Worm (Caenorhabditis elegans) whole organism, young adult: Measurements from ENCODE around the gene ecps-1.

Source experiments
- B0019.2 ChIP-seq: fragments of 200-800 bp; sonication (Bioruptor generic); conservative IDR thresholded peaks from 2 replicates; pipeline ENCODE4 v1.3.6; 2022; ENCODE audit warnings: missing genetic modification reagents, missing genetic modification characterization, missing compliant biosample characterization
- B0035.1 ChIP-seq: sonication (generic microtip); optimal IDR thresholded peaks from 2 replicates; lab custom pipeline; 2016; ENCODE audit warnings: missing genetic modification characterization, mild to moderate bottlenecking, missing compliant biosample characterization, missing genotype, missing genetic modification reagents
- C17E4.6 ChIP-seq: fragments of 200-800 bp; sonication (Bioruptor generic); IDR thresholded peaks from 2 replicates; pipeline ENCODE4 v1.3.6; 2022; ENCODE audit warnings: missing genetic modification reagents, missing genetic modification characterization, missing compliant biosample characterization
- D2030.7 ChIP-seq: fragments of 200-800 bp; sonication (Bioruptor generic); IDR thresholded peaks from 2 replicates; pipeline ENCODE4 v1.3.6; 2022; ENCODE audit warnings: missing genetic modification reagents, missing genetic modification characterization, missing compliant biosample characterization
- F10E7.11 ChIP-seq: sonication (generic microtip); optimal IDR thresholded peaks from 2 replicates; lab custom pipeline; 2017; ENCODE audit warnings: mild to moderate bottlenecking, missing genetic modification characterization, moderate library complexity, missing compliant biosample characterization
- F39B2.1 ChIP-seq: fragments of 200-800 bp; sonication (Bioruptor generic); IDR thresholded peaks from 2 replicates; pipeline ENCODE4 v1.3.6; 2022; ENCODE audit warnings: missing genetic modification reagents, missing genetic modification characterization, missing compliant biosample characterization
- F57C9.4 ChIP-seq: sonication (generic microtip); optimal IDR thresholded peaks from 2 replicates; lab custom pipeline; 2017; ENCODE audit warnings: mild to moderate bottlenecking, missing genetic modification characterization, missing compliant biosample characterization
- K11D2.4 ChIP-seq: fragments of 200-800 bp; sonication (Bioruptor generic); IDR thresholded peaks from 2 replicates; pipeline ENCODE4 v1.3.6; 2022; ENCODE audit warnings: missing genetic modification reagents, missing genetic modification characterization, missing compliant biosample characterization
- K12H6.12 ChIP-seq: fragments of 200-800 bp; sonication (Bioruptor generic); optimal IDR thresholded peaks from 2 replicates; lab custom pipeline; 2018; ENCODE audit warnings: mild to moderate bottlenecking, missing genetic modification characterization, missing compliant biosample characterization
- Y53G8AR.9 ChIP-seq: fragments of 200-800 bp; sonication (Bioruptor generic); conservative IDR thresholded peaks from 2 replicates; pipeline ENCODE4 v1.3.6; 2022; ENCODE audit warnings: missing genetic modification reagents, missing genetic modification characterization, missing compliant biosample characterization
- Y56A3A.18 ChIP-seq: fragments of 200-800 bp; sonication (Bioruptor generic); IDR thresholded peaks from 2 replicates; pipeline ENCODE4 v1.3.6; 2022; ENCODE audit warnings: missing genetic modification reagents, missing genetic modification characterization, missing compliant biosample characterization
- Y67H2A.10 ChIP-seq: fragments of 200-800 bp; sonication (Bioruptor generic); conservative IDR thresholded peaks from 2 replicates; pipeline ENCODE4 v1.3.6; 2022; ENCODE audit warnings: missing genetic modification reagents, missing genetic modification characterization, missing compliant biosample characterization
- Y95B8A.8 ChIP-seq: fragments of 200-800 bp; sonication (Bioruptor generic); IDR thresholded peaks from 2 replicates; pipeline ENCODE4 v1.3.6; 2022; ENCODE audit warnings: missing genetic modification reagents, missing genetic modification characterization, missing compliant biosample characterization
- aptf-3 ChIP-seq: fragments of 200-800 bp; sonication (Bioruptor generic); IDR thresholded peaks from 2 replicates; pipeline ENCODE4 v1.3.6; 2022; ENCODE audit warnings: missing genetic modification characterization, missing compliant biosample characterization
- attf-5 ChIP-seq: fragments of 200-800 bp; sonication (Bioruptor generic); optimal IDR thresholded peaks from 2 replicates; lab custom pipeline; 2018; ENCODE audit warnings: mild to moderate bottlenecking, missing genetic modification characterization, missing compliant biosample characterization
- ccch-3 ChIP-seq: fragments of 200-800 bp; sonication (Bioruptor generic); optimal IDR thresholded peaks from 2 replicates; lab custom pipeline; 2018; ENCODE audit warnings: mild to moderate bottlenecking, missing genetic modification characterization, missing compliant biosample characterization
- cebp-1 ChIP-seq, 2 experiments: fragments of 200-800 bp in 1 of 2; sonication (Bioruptor generic) in 1 of 2; sonication (generic microtip) in 1 of 2; IDR thresholded peaks in 1 of 2; optimal IDR thresholded peaks in 1 of 2; 2 replicates each; pipeline versions ENCODE4 v1.3.6 to Lab custom; 2017 to 2022; ENCODE audit warnings: missing compliant biosample characterization in 2 of 2, missing genetic modification characterization in 2 of 2, mild to moderate bottlenecking in 1 of 2, missing genetic modification reagents in 1 of 2, moderate library complexity in 1 of 2
- ceh-27 ChIP-seq: fragments of 200-800 bp; sonication (Bioruptor generic); optimal IDR thresholded peaks from 2 replicates; lab custom pipeline; 2018; ENCODE audit warnings: mild to moderate bottlenecking, missing genetic modification characterization, moderate library complexity, missing compliant biosample characterization
- ceh-58 ChIP-seq: fragments of 200-800 bp; sonication (Bioruptor generic); IDR thresholded peaks from 2 replicates; pipeline ENCODE4 v1.3.6; 2022; ENCODE audit warnings: missing genetic modification characterization, missing compliant biosample characterization
- dox-1 ChIP-seq: fragments of 200-800 bp; sonication (Bioruptor generic); IDR thresholded peaks from 2 replicates; pipeline ENCODE4 v1.3.6; 2022; ENCODE audit warnings: missing genetic modification reagents, missing genetic modification characterization, missing compliant biosample characterization
- dpff-1 ChIP-seq: sonication (generic microtip); optimal IDR thresholded peaks from 2 replicates; lab custom pipeline; 2017; ENCODE audit warnings: mild to moderate bottlenecking, missing genetic modification characterization, missing compliant biosample characterization
- egl-44 ChIP-seq: fragments of 200-800 bp; sonication (Bioruptor generic); IDR thresholded peaks from 2 replicates; pipeline ENCODE4 v1.3.6; 2022; ENCODE audit warnings: missing genetic modification reagents, missing genetic modification characterization, missing compliant biosample characterization
- ekl-4 ChIP-seq: fragments of 200-800 bp; sonication (Bioruptor generic); IDR thresholded peaks from 2 replicates; pipeline ENCODE4 v1.3.6; 2022; ENCODE audit warnings: missing genetic modification reagents, missing genetic modification characterization, missing compliant biosample characterization
- ets-4 ChIP-seq: fragments of 200-800 bp; sonication (Bioruptor generic); optimal IDR thresholded peaks from 2 replicates; lab custom pipeline; 2018; ENCODE audit warnings: mild to moderate bottlenecking, missing genetic modification characterization, missing compliant biosample characterization
- gei-17 ChIP-seq: fragments of 200-800 bp; sonication (Bioruptor generic); optimal IDR thresholded peaks from 2 replicates; lab custom pipeline; 2018; ENCODE audit warnings: mild to moderate bottlenecking, missing genetic modification characterization, missing compliant biosample characterization
- hmg-1.2 ChIP-seq: fragments of 200-800 bp; sonication (Bioruptor generic); IDR thresholded peaks from 2 replicates; pipeline ENCODE4 v1.3.6; 2022; ENCODE audit warnings: missing genetic modification reagents, missing genetic modification characterization, missing compliant biosample characterization
- hmg-20 ChIP-seq: fragments of 200-800 bp; sonication (Bioruptor generic); IDR thresholded peaks from 2 replicates; pipeline ENCODE4 v1.3.6; 2022; ENCODE audit warnings: missing genetic modification reagents, missing genetic modification characterization, missing compliant biosample characterization
- hrde-1 ChIP-seq: sonication (generic microtip); optimal IDR thresholded peaks from 2 replicates; lab custom pipeline; 2016; ENCODE audit warnings: missing genetic modification characterization, mild to moderate bottlenecking, missing compliant biosample characterization, moderate library complexity, missing genotype, missing genetic modification reagents, borderline replicate concordance
- lin-54 ChIP-seq: fragments of 200-800 bp; sonication (Bioruptor generic); optimal IDR thresholded peaks from 2 replicates; lab custom pipeline; 2018; ENCODE audit warnings: mild to moderate bottlenecking, missing genetic modification characterization, missing compliant biosample characterization
- lsl-1 ChIP-seq: fragments of 200-800 bp; sonication (Bioruptor generic); optimal IDR thresholded peaks from 2 replicates; lab custom pipeline; 2018; ENCODE audit warnings: mild to moderate bottlenecking, missing genetic modification characterization, moderate library complexity, missing compliant biosample characterization
- madf-10 ChIP-seq: sonication (generic microtip); optimal IDR thresholded peaks from 2 replicates; lab custom pipeline; 2016; ENCODE audit warnings: mild to moderate bottlenecking, missing genetic modification characterization, missing compliant biosample characterization
- mcd-1 ChIP-seq: fragments of 200-800 bp; sonication (Bioruptor generic); IDR thresholded peaks from 2 replicates; pipeline ENCODE4 v1.3.6; 2022; ENCODE audit warnings: missing genetic modification reagents, missing genetic modification characterization, missing compliant biosample characterization
- nfya-1 ChIP-seq: sonication (generic microtip); optimal IDR thresholded peaks from 2 replicates; lab custom pipeline; 2017; ENCODE audit warnings: antibody characterized with exemption, missing compliant biosample characterization, missing genetic modification characterization, borderline replicate concordance; ENCODE audit not compliant: insufficient read depth
- nfya-2 ChIP-seq: fragments of 200-800 bp; sonication (Bioruptor generic); IDR thresholded peaks from 2 replicates; pipeline ENCODE4 v1.3.6; 2022; ENCODE audit warnings: missing genetic modification reagents, missing genetic modification characterization, missing compliant biosample characterization
- nhr-27 ChIP-seq: fragments of 200-800 bp; sonication (Bioruptor generic); optimal IDR thresholded peaks from 2 replicates; lab custom pipeline; 2018; ENCODE audit warnings: mild to moderate bottlenecking, missing genetic modification characterization, moderate library complexity, missing compliant biosample characterization
- rec-8 ChIP-seq, 2 experiments: sonication (generic microtip); optimal IDR thresholded peaks; 2 replicates each; lab custom pipeline; 2016; ENCODE audit warnings: mild to moderate bottlenecking in 2 of 2, missing genetic modification characterization in 2 of 2, missing genetic modification reagents in 2 of 2, missing genotype in 2 of 2, missing biosample characterization in 1 of 2, missing compliant biosample characterization in 1 of 2, moderate library complexity in 1 of 2
- sdz-38 ChIP-seq: sonication (generic microtip); optimal IDR thresholded peaks from 2 replicates; lab custom pipeline; 2016; ENCODE audit warnings: missing genotype, missing genetic modification characterization, missing compliant biosample characterization
- sea-2 ChIP-seq: fragments of 200-800 bp; sonication (Bioruptor generic); IDR thresholded peaks from 2 replicates; pipeline ENCODE4 v1.3.6; 2022; ENCODE audit warnings: missing genetic modification characterization, missing compliant biosample characterization
- snpc-1.1 ChIP-seq: sonication (generic microtip); optimal IDR thresholded peaks from 2 replicates; lab custom pipeline; 2017; ENCODE audit warnings: missing genetic modification characterization, mild to moderate bottlenecking, missing compliant biosample characterization, antibody characterized with exemption, moderate library complexity, missing genotype, missing genetic modification reagents; ENCODE audit not compliant: insufficient read depth
- snpc-3.4 ChIP-seq: sonication (generic microtip); optimal IDR thresholded peaks from 2 replicates; lab custom pipeline; 2017; ENCODE audit warnings: missing genetic modification characterization, mild to moderate bottlenecking, missing compliant biosample characterization, antibody characterized with exemption, moderate library complexity, missing genotype, missing genetic modification reagents
- sptf-2 ChIP-seq: fragments of 200-800 bp; sonication (Bioruptor generic); optimal IDR thresholded peaks from 2 replicates; lab custom pipeline; 2018; ENCODE audit warnings: mild to moderate bottlenecking, missing genetic modification characterization, missing compliant biosample characterization
- tbx-9 ChIP-seq: sonication (generic microtip); optimal IDR thresholded peaks from 2 replicates; lab custom pipeline; 2016; ENCODE audit warnings: borderline replicate concordance, missing genetic modification characterization, inconsistent platforms, missing compliant biosample characterization
- tlf-1 ChIP-seq: fragments of 200-800 bp; sonication (Bioruptor generic); optimal IDR thresholded peaks from 2 replicates; lab custom pipeline; 2018; ENCODE audit warnings: mild to moderate bottlenecking, missing genetic modification characterization, missing compliant biosample characterization
- ztf-25 ChIP-seq: fragments of 200-800 bp; sonication (Bioruptor generic); IDR thresholded peaks from 2 replicates; pipeline ENCODE4 v1.3.6; 2022; ENCODE audit warnings: missing genetic modification reagents, missing genetic modification characterization, missing compliant biosample characterization
- ztf-28 ChIP-seq: fragments of 200-800 bp; sonication (Bioruptor generic); IDR thresholded peaks from 2 replicates; pipeline ENCODE4 v1.3.6; 2022; ENCODE audit warnings: missing genetic modification reagents, missing genetic modification characterization, missing compliant biosample characterization

ecps-1 gene

ce11 chrIII:10505943-10506698 is 45.8 kb upstream of the ecps-1 start (continued):
- no peak for TF ChIP-seq ets-4 (GFP tag; lab: Kevin White, UChicago)
- TF ChIP-seq sptf-2 = peak; percentile 52
- 0 out of 2 replicates have a peak, but pooled peaks have one; percentile 30 for TF ChIP-seq nfya-2 (GFP tag; lab: Robert Waterston, UW)
- TF ChIP-seq sdz-38 (tag; lab: Kevin White, UChicago) = no peak
- no peak for TF ChIP-seq B0035.1
- no peak for TF ChIP-seq cebp-1 (GFP tag; IDR thresholded peaks at IDR 0.05; lab: Robert Waterston, UW)
- TF ChIP-seq cebp-1 (tag; optimal IDR thresholded peaks at IDR 0.05; lab: Kevin White, UChicago) = peak; percentile 76
- TF ChIP-seq attf-5 (GFP tag; lab: Kevin White, UChicago) = peak; percentile 54
- TF ChIP-seq egl-44 = peak; percentile 13
- peak; percentile 79 for TF ChIP-seq dox-1 (GFP tag; lab: Robert Waterston, UW)
- TF ChIP-seq rec-8 (tag; optimal IDR thresholded peaks at IDR 0.05; lab: Kevin White, UChicago) = no peak
- TF ChIP-seq gei-17 = no peak
- TF ChIP-seq dpff-1 = peak; percentile 64
- peak; percentile 55 for TF ChIP-seq mcd-1 (GFP tag; lab: Robert Waterston, UW)
- TF ChIP-seq hmg-1.2 (GFP tag; lab: Robert Waterston, UW) = peak; percentile 46
- TF ChIP-seq C17E4.6 (GFP tag; lab: Robert Waterston, UW) = peak; percentile 45; the same call in 1 of the 2 replicates
- TF ChIP-seq ccch-3 = no peak
- no peak for TF ChIP-seq F57C9.4
- no peak for TF ChIP-seq F10E7.11 (tag; lab: Kevin White, UChicago)
- peak; percentile 5 for TF ChIP-seq F39B2.1 (GFP tag; lab: Robert Waterston, UW)
- peak; percentile 95 for TF ChIP-seq hrde-1 (tag; lab: Kevin White, UChicago)
- TF ChIP-seq lsl-1 = peak; percentile 48
- no peak for TF ChIP-seq tbx-9 (tag; lab: Kevin White, UChicago)
- TF ChIP-seq ekl-4 (GFP tag; lab: Robert Waterston, UW) = peak; percentile 57
- peak; percentile 78 for TF ChIP-seq ceh-58 (GFP tag; lab: Robert Waterston, UW)
- TF ChIP-seq K12H6.12 (tag; lab: Kevin White, UChicago) = no peak
- TF ChIP-seq Y56A3A.18 (GFP tag; lab: Robert Waterston, UW) = peak; percentile 46; the same call in 1 of the 2 replicates
- no peak for TF ChIP-seq K11D2.4 (GFP tag; lab: Robert Waterston, UW)
- TF ChIP-seq ceh-27 (GFP tag; lab: Kevin White, UChicago) = no peak
- TF ChIP-seq snpc-3.4 (tag; lab: Kevin White, UChicago) = peak; percentile 88
- TF ChIP-seq B0019.2 (GFP tag; lab: Robert Waterston, UW) = peak; percentile 26
- no peak for TF ChIP-seq nfya-1
- peak; percentile 10; the same call in 1 of the 2 replicates for TF ChIP-seq aptf-3 (GFP tag; lab: Robert Waterston, UW)
- TF ChIP-seq snpc-1.1 (tag; lab: Kevin White, UChicago) = peak; percentile 45
- TF ChIP-seq nhr-27 = peak; percentile 21
- peak; percentile 93 for TF ChIP-seq Y53G8AR.9 (GFP tag; lab: Robert Waterston, UW)
- TF ChIP-seq Y67H2A.10 = peak; percentile 48; the same call in 1 of the 2 replicates
- TF ChIP-seq lin-54 (GFP tag; lab: Kevin White, UChicago) = peak; percentile 78
- no peak for TF ChIP-seq madf-10 (tag; lab: Kevin White, UChicago)
- TF ChIP-seq tlf-1 (GFP tag; lab: Kevin White, UChicago) = peak; percentile 87
- TF ChIP-seq Y95B8A.8 (GFP tag; lab: Robert Waterston, UW) = peak; percentile 94; the same call in 1 of the 2 replicates
- TF ChIP-seq hmg-20 (GFP tag; lab: Robert Waterston, UW) = peak; percentile 10; the same call in 1 of the 2 replicates
- TF ChIP-seq D2030.7 = peak; percentile 88
- peak; percentile 55; the same call in 1 of the 2 replicates for TF ChIP-seq ztf-25 (GFP tag; lab: Robert Waterston, UW)
- peak; percentile 49 for TF ChIP-seq ztf-28 (GFP tag; lab: Robert Waterston, UW)
- TF ChIP-seq sea-2 (GFP tag; lab: Robert Waterston, UW) = no peak
